Worm (Caenorhabditis elegans) whole organism, L1 larva: ENCODE data around the gene F20D6.8.
A peak's percentile ranks its signal among the peaks of the same experiment; 100 is the strongest.

Source experiments
- C04F5.9 ChIP-seq: sonication (generic microtip); optimal IDR thresholded peaks from 2 replicates; lab custom pipeline; 2016; ENCODE audit warnings: missing genetic modification characterization, missing compliant biosample characterization
- C16A3.4 ChIP-seq: fragments of 150-350 bp; optimal IDR thresholded peaks from 2 replicates; lab custom pipeline; 2014; ENCODE audit warnings: missing biosample characterization, missing genetic modification characterization
- F16B12.6 ChIP-seq: fragments of 150-350 bp; optimal IDR thresholded peaks from 2 replicates; lab custom pipeline; 2014; ENCODE audit warnings: missing biosample characterization, missing genetic modification characterization
- Y116A8C.19 ChIP-seq: sonication (generic microtip); optimal IDR thresholded peaks from 2 replicates; lab custom pipeline; 2016; ENCODE audit warnings: missing compliant biosample characterization, missing genetic modification characterization, borderline replicate concordance
- ama-1 ChIP-seq: fragments of 150-350 bp; optimal IDR thresholded peaks from 2 replicates; lab custom pipeline; 2014
- blmp-1 ChIP-seq: fragments of 150-350 bp; optimal IDR thresholded peaks from 2 replicates; lab custom pipeline; 2014; ENCODE audit warnings: missing biosample characterization, missing genetic modification characterization
- ceh-63 ChIP-seq: fragments of 200-800 bp; sonication (Bioruptor generic); optimal IDR thresholded peaks from 2 replicates; lab custom pipeline; 2018; ENCODE audit warnings: mild to moderate bottlenecking, missing genetic modification characterization, missing compliant biosample characterization
- ceh-8 ChIP-seq: fragments of 200-800 bp; sonication (Bioruptor generic); optimal IDR thresholded peaks from 2 replicates; lab custom pipeline; 2018; ENCODE audit warnings: mild to moderate bottlenecking, missing genetic modification characterization, moderate library complexity, missing compliant biosample characterization
- ces-1 ChIP-seq: fragments of 150-350 bp; optimal IDR thresholded peaks from 2 replicates; lab custom pipeline; 2014; ENCODE audit warnings: missing biosample characterization, missing genetic modification reagents, missing genetic modification characterization
- dsc-1 ChIP-seq: sonication (generic microtip); optimal IDR thresholded peaks from 2 replicates; lab custom pipeline; 2016; ENCODE audit warnings: mild to moderate bottlenecking, missing genetic modification characterization, missing compliant biosample characterization
- efl-1 ChIP-seq, 4 experiments: fragments of 150-350 bp; optimal IDR thresholded peaks in 3 of 4; peaks in 1 of 4; 1 replicate in 1 of 4; 2 replicates in 3 of 4; lab custom pipeline; 2014; ENCODE audit warnings: missing biosample characterization in 2 of 4, missing genetic modification characterization in 2 of 4, missing genetic modification reagents in 2 of 4
- egl-13 ChIP-seq: sonication (generic microtip); optimal IDR thresholded peaks from 2 replicates; lab custom pipeline; 2016; ENCODE audit warnings: missing genotype, missing genetic modification reagents, missing genetic modification characterization, missing compliant biosample characterization
- egl-27 ChIP-seq, 2 experiments: fragments of 150-350 bp in 1 of 2; sonication (generic microtip); optimal IDR thresholded peaks; 3 replicates each; lab custom pipeline; 2017 to 2018; ENCODE audit warnings: missing biosample characterization in 2 of 2, missing genetic modification characterization in 2 of 2, missing genetic modification reagents in 2 of 2
- elt-3 ChIP-seq, 6 experiments: fragments of 150-350 bp in 1 of 6; sonication (generic microtip); optimal IDR thresholded peaks; 2 replicates each; lab custom pipeline; 2017 to 2018; ENCODE audit warnings: missing biosample characterization in 6 of 6, missing genetic modification characterization in 6 of 6, inconsistent platforms in 1 of 6
- fkh-8 ChIP-seq: sonication (generic microtip); optimal IDR thresholded peaks from 2 replicates; lab custom pipeline; 2016; ENCODE audit warnings: mild to moderate bottlenecking, missing genetic modification characterization, missing compliant biosample characterization
- fos-1 ChIP-seq: fragments of 150-350 bp; optimal IDR thresholded peaks from 2 replicates; lab custom pipeline; 2014; ENCODE audit warnings: missing biosample characterization, missing genetic modification characterization
- hlh-17 ChIP-seq: fragments of 200-800 bp; sonication (Bioruptor generic); optimal IDR thresholded peaks from 2 replicates; lab custom pipeline; 2018; ENCODE audit warnings: missing genetic modification characterization, mild to moderate bottlenecking, missing compliant biosample characterization, moderate library complexity, borderline replicate concordance
- hlh-4 ChIP-seq: sonication (generic microtip); optimal IDR thresholded peaks from 2 replicates; lab custom pipeline; 2016; ENCODE audit warnings: mild to moderate bottlenecking, missing genetic modification characterization, missing compliant biosample characterization
- hpl-2 ChIP-seq: fragments of 150-350 bp; optimal IDR thresholded peaks from 2 replicates; lab custom pipeline; 2014; ENCODE audit warnings: missing biosample characterization, missing genetic modification reagents, missing genetic modification characterization
- isw-1 ChIP-seq: fragments of 200-800 bp; sonication (Bioruptor generic); IDR thresholded peaks from 2 replicates; pipeline ENCODE4 v1.3.6; 2022; ENCODE audit warnings: missing genetic modification characterization, missing compliant biosample characterization
- lin-15B ChIP-seq: fragments of 150-350 bp; sonication (generic microtip); optimal IDR thresholded peaks from 3 replicates; lab custom pipeline; 2014; ENCODE audit warnings: missing biosample characterization, missing genetic modification characterization
- lin-39 ChIP-seq: fragments of 150-350 bp; optimal IDR thresholded peaks from 2 replicates; lab custom pipeline; 2014; ENCODE audit warnings: missing biosample characterization, missing genetic modification reagents, missing genetic modification characterization
- nhr-12 ChIP-seq: sonication (generic microtip); optimal IDR thresholded peaks from 2 replicates; lab custom pipeline; 2017; ENCODE audit warnings: missing biosample characterization, missing genetic modification characterization
- nhr-19 ChIP-seq: fragments of 200-800 bp; sonication (Bioruptor generic); conservative IDR thresholded peaks from 2 replicates; pipeline ENCODE4 v1.3.6; 2022; ENCODE audit warnings: missing genetic modification characterization, missing compliant biosample characterization
- nhr-28 ChIP-seq: fragments of 150-350 bp; optimal IDR thresholded peaks from 2 replicates; lab custom pipeline; 2014; ENCODE audit warnings: missing biosample characterization, missing genetic modification characterization
- nhr-77 ChIP-seq: fragments of 150-350 bp; optimal IDR thresholded peaks from 2 replicates; lab custom pipeline; 2014; ENCODE audit warnings: missing biosample characterization, missing genetic modification characterization
- nhr-85 ChIP-seq: sonication (generic microtip); peaks from one replicate; lab custom pipeline; 2016; ENCODE audit warnings: missing genetic modification characterization, inconsistent platforms, missing compliant biosample characterization
- nhr-90 ChIP-seq: sonication (generic microtip); optimal IDR thresholded peaks from 2 replicates; lab custom pipeline; 2016; ENCODE audit warnings: mild to moderate bottlenecking, missing genetic modification characterization, missing compliant biosample characterization; ENCODE audit not compliant: poor library complexity
- pqm-1 ChIP-seq: sonication (generic microtip); optimal IDR thresholded peaks from 3 replicates; lab custom pipeline; 2017; ENCODE audit warnings: missing biosample characterization, missing genetic modification characterization
- snpc-4 ChIP-seq: fragments of 150-350 bp; optimal IDR thresholded peaks from 2 replicates; lab custom pipeline; 2014; ENCODE audit warnings: missing biosample characterization, missing genetic modification characterization
- tlp-1 ChIP-seq: fragments of 150-350 bp; optimal IDR thresholded peaks from 2 replicates; lab custom pipeline; 2014; ENCODE audit warnings: missing biosample characterization, missing genetic modification characterization
- unc-130 ChIP-seq: fragments of 150-350 bp; optimal IDR thresholded peaks from 2 replicates; lab custom pipeline; 2017; ENCODE audit warnings: missing biosample characterization, missing genetic modification characterization, inconsistent platforms
- unc-30 ChIP-seq: sonication (generic microtip); optimal IDR thresholded peaks from 2 replicates; lab custom pipeline; 2017; ENCODE audit warnings: missing biosample characterization, missing genetic modification characterization
- unc-62 ChIP-seq: fragments of 150-350 bp; optimal IDR thresholded peaks from 2 replicates; lab custom pipeline; 2014; ENCODE audit warnings: missing biosample characterization, missing genetic modification reagents, missing genetic modification characterization
- zip-4 ChIP-seq: fragments of 200-800 bp; sonication (Bioruptor generic); optimal IDR thresholded peaks from 2 replicates; lab custom pipeline; 2018; ENCODE audit warnings: mild to moderate bottlenecking, missing genetic modification characterization, moderate library complexity, missing compliant biosample characterization
- ztf-4 ChIP-seq: fragments of 150-350 bp; optimal IDR thresholded peaks from 2 replicates; lab custom pipeline; 2014; ENCODE audit warnings: missing biosample characterization, missing genetic modification characterization

Gene F20D6.8

ce11 chrV:8129719-8130118, 38.4 kb downstream of the F20D6.8 start:
- TF ChIP-seq efl-1 (optimal IDR thresholded peaks at IDR 0.05; lab: Kevin White, UChicago), result no peak
- peak in 1 of 2 experiments; percentile 75 for TF ChIP-seq efl-1 (GFP tag; optimal IDR thresholded peaks at IDR 0.05 in 1 of 2; lab: Kevin White, UChicago)
- TF ChIP-seq hpl-2 (GFP tag; lab: Kevin White, UChicago), result no peak

ce11 chrV:8129252-8129651, 38.8 kb downstream of the F20D6.8 start, which contains the start of gene spr-1:
Gene spr-1 (minus strand): TSS chrV:8129352.
- TF ChIP-seq nhr-85 (tag; lab: Kevin White, UChicago) (peak; percentile 57), ama-1 (no peak), elt-3 (tag; optimal IDR thresholded peaks at IDR 0.05; lab: Kevin White, UChicago) (peak in 1 of 6 experiments; percentile 48), blmp-1 (tag; lab: Kevin White, UChicago) (peak; percentile 30), efl-1 (optimal IDR thresholded peaks at IDR 0.05; lab: Kevin White, UChicago) (no peak), efl-1 (GFP tag; optimal IDR thresholded peaks at IDR 0.05 in 1 of 2; lab: Kevin White, UChicago) (peak in 1 of 2 experiments; percentile 11), lin-15B (tag; lab: Kevin White, UChicago) (no peak)

- TF ChIP-seq nhr-28 (no peak), hpl-2 (GFP tag; lab: Kevin White, UChicago) (no peak), tlp-1 (tag; lab: Kevin White, UChicago) (no peak), ama-1 (no peak), blmp-1 (tag; lab: Kevin White, UChicago) (no peak), hlh-4 (no peak), nhr-19 (no peak), ces-1 (GFP tag; lab: Kevin White, UChicago) (no peak), dsc-1 (no peak), C16A3.4 (no peak), ceh-8 (GFP tag; lab: Kevin White, UChicago) (no peak), lin-39 (tag; lab: Kevin White, UChicago) (no peak), nhr-90 (tag; lab: Kevin White, UChicago) (no peak), C04F5.9 (tag; lab: Kevin White, UChicago) (no peak)
These were observed 44.7 kb downstream of the F20D6.8 start, which contains the start of gene D1014.5 for ce11 chrV:8123384-8123783. Gene D1014.5 (plus strand): TSS chrV:8123684.

- no peak for TF ChIP-seq fkh-8 (tag; lab: Kevin White, UChicago)
- no peak for TF ChIP-seq fos-1 (tag; lab: Kevin White, UChicago)
- no peak for TF ChIP-seq C04F5.9 (tag; lab: Kevin White, UChicago)
- TF ChIP-seq nhr-12 (tag; lab: Kevin White, UChicago), result no peak
- no peak for TF ChIP-seq snpc-4 (tag; lab: Kevin White, UChicago)
- no peak for TF ChIP-seq hlh-17
- TF ChIP-seq zip-4 (GFP tag; lab: Kevin White, UChicago), result no peak
- no peak for TF ChIP-seq nhr-77 (tag; lab: Kevin White, UChicago)
- TF ChIP-seq unc-30, result no peak
- no peak for TF ChIP-seq unc-130 (tag; lab: Kevin White, UChicago)
- TF ChIP-seq nhr-90 (tag; lab: Kevin White, UChicago), result no peak
- TF ChIP-seq ceh-63, result no peak
These were observed 47.2 kb downstream of the F20D6.8 start, which contains the start of gene D1014.6 for ce11 chrV:8120868-8121267. Gene D1014.6 (plus strand): TSS chrV:8121168.

ce11 chrV:8117964-8118363, 50.1 kb downstream of the F20D6.8 start, which contains the start of gene D1014.7:
Gene D1014.7 (plus strand): TSS chrV:8118264.
- no peak for TF ChIP-seq fos-1 (tag; lab: Kevin White, UChicago)
- no peak for TF ChIP-seq F16B12.6
- TF ChIP-seq unc-62 (GFP tag; lab: Kevin White, UChicago), result no peak
- TF ChIP-seq ama-1, result no peak
- no peak for TF ChIP-seq lin-39 (tag; lab: Kevin White, UChicago)
- TF ChIP-seq ztf-4 (tag; lab: Kevin White, UChicago), result no peak
- no peak for TF ChIP-seq nhr-12 (tag; lab: Kevin White, UChicago)
- no peak for TF ChIP-seq snpc-4 (tag; lab: Kevin White, UChicago)
- no peak for TF ChIP-seq egl-27 (tag; optimal IDR thresholded peaks at IDR 0.05; lab: Kevin White, UChicago)
- no peak for TF ChIP-seq isw-1 (GFP tag; lab: Robert Waterston, UW)
- TF ChIP-seq hlh-17, result no peak
- no peak for TF ChIP-seq ces-1 (GFP tag; lab: Kevin White, UChicago)
- TF ChIP-seq egl-13 (tag; lab: Kevin White, UChicago), result no peak
- no peak for TF ChIP-seq Y116A8C.19 (tag; lab: Kevin White, UChicago)
- TF ChIP-seq pqm-1, result no peak
